Fruit fly (Drosophila melanogaster) whole organism, wandering third instar larva: ENCODE data around the gene nub.

Experiments used
- Abd-B ChIP-seq: fragments of >200 bp; optimal IDR thresholded peaks from 2 replicates; lab custom pipeline; 2017; ENCODE audit warnings: missing biosample characterization, missing genetic modification characterization
- CG32264 ChIP-seq: fragments of 200-800 bp; sonication (Bioruptor generic); optimal IDR thresholded peaks from 2 replicates; lab custom pipeline; 2016; ENCODE audit warnings: missing biosample characterization, missing genetic modification characterization
- CG9705 ChIP-seq: fragments of 200-800 bp; sonication (Bioruptor generic); optimal IDR thresholded peaks from 2 replicates; lab custom pipeline; 2018; ENCODE audit warnings: missing biosample characterization, mild to moderate bottlenecking, missing genetic modification characterization
- CrebA ChIP-seq: fragments of 200-800 bp; sonication (Bioruptor generic); optimal IDR thresholded peaks from 2 replicates; lab custom pipeline; 2016; ENCODE audit warnings: missing biosample characterization, mild to moderate bottlenecking, missing genetic modification characterization, borderline replicate concordance
- Dif ChIP-seq: fragments of 200-275, 200-300 bp; sonication (Bioruptor generic); optimal IDR thresholded peaks from 2 replicates; lab custom pipeline; 2018; ENCODE audit warnings: missing biosample characterization, missing genetic modification characterization; ENCODE audit not compliant: partially characterized antibody
- GATAd ChIP-seq: sonication (Bioruptor generic); optimal IDR thresholded peaks from 2 replicates; lab custom pipeline; 2016; ENCODE audit warnings: missing biosample characterization, missing genetic modification characterization
- HLH106 ChIP-seq: fragments of 200-800 bp; optimal IDR thresholded peaks from 3 replicates; lab custom pipeline; 2019; ENCODE audit warnings: missing biosample characterization, mild to moderate bottlenecking, missing genetic modification characterization, moderate library complexity
- Hnf4 ChIP-seq: fragments of 200-800 bp; sonication (Bioruptor generic); optimal IDR thresholded peaks from 2 replicates; lab custom pipeline; 2016; ENCODE audit warnings: missing biosample characterization, mild to moderate bottlenecking, missing genetic modification characterization
- Hr78 ChIP-seq: fragments of >200 bp; optimal IDR thresholded peaks from 2 replicates; lab custom pipeline; 2017; ENCODE audit warnings: missing biosample characterization, missing genetic modification characterization
- Mio ChIP-seq: sonication (Bioruptor generic); optimal IDR thresholded peaks from 2 replicates; lab custom pipeline; 2016; ENCODE audit warnings: missing biosample characterization, missing genetic modification characterization
- Myc ChIP-seq: fragments of >200 bp; optimal IDR thresholded peaks from 2 replicates; lab custom pipeline; 2017
- N ChIP-seq: fragments of >200 bp; optimal IDR thresholded peaks from 2 replicates; lab custom pipeline; 2018; ENCODE audit warnings: missing biosample characterization, missing external identifiers, missing genetic modification characterization
- Rel ChIP-seq, 2 experiments: fragments of 200-800 bp; sonication (Bioruptor generic) in 1 of 2; optimal IDR thresholded peaks; 2 replicates in 1 of 2; 3 replicates in 1 of 2; lab custom pipeline; 2016 to 2019; ENCODE audit warnings: mild to moderate bottlenecking in 2 of 2, missing biosample characterization in 2 of 2, missing genetic modification characterization in 2 of 2, moderate library complexity in 1 of 2
- Sp1 ChIP-seq: fragments of 200-800 bp; sonication (Bioruptor generic); optimal IDR thresholded peaks from 3 replicates; lab custom pipeline; 2019; ENCODE audit warnings: missing biosample characterization, mild to moderate bottlenecking, missing genetic modification characterization, moderate library complexity
- Vsx2 ChIP-seq: fragments of 200-300, 225-300 bp; sonication (Bioruptor generic); optimal IDR thresholded peaks from 2 replicates; lab custom pipeline; 2018; ENCODE audit warnings: missing biosample characterization, missing genetic modification characterization; ENCODE audit not compliant: partially characterized antibody
- br ChIP-seq: fragments of 200-800 bp; sonication (Bioruptor generic); optimal IDR thresholded peaks from 2 replicates; lab custom pipeline; 2016; ENCODE audit warnings: missing biosample characterization, missing genetic modification characterization
- brk ChIP-seq: fragments of 200-800 bp; sonication (Bioruptor generic); optimal IDR thresholded peaks from 2 replicates; lab custom pipeline; 2016; ENCODE audit warnings: missing biosample characterization, mild to moderate bottlenecking, missing genetic modification characterization
- dl ChIP-seq, 2 experiments: fragments of 175-275, 200-275 bp in 1 of 2; fragments of 200-275 bp in 1 of 2; sonication (Bioruptor generic); optimal IDR thresholded peaks; lab custom pipeline; 2018; ENCODE audit warnings: mild to moderate bottlenecking in 2 of 2, missing biosample characterization in 2 of 2, missing genetic modification characterization in 2 of 2, moderate library complexity in 2 of 2; ENCODE audit not compliant: partially characterized antibody in 2 of 2, insufficient read depth in 1 of 2
- dmrt93B ChIP-seq: fragments of 200-800 bp; sonication (Bioruptor generic); optimal IDR thresholded peaks from 2 replicates; lab custom pipeline; 2018; ENCODE audit warnings: missing biosample characterization, mild to moderate bottlenecking, missing genetic modification characterization
- dsf ChIP-seq: sonication (Bioruptor generic); optimal IDR thresholded peaks from 2 replicates; lab custom pipeline; 2016; ENCODE audit warnings: missing biosample characterization, missing genetic modification characterization, borderline replicate concordance
- ey ChIP-seq: fragments of 200-800 bp; sonication (Bioruptor generic); optimal IDR thresholded peaks from 2 replicates; lab custom pipeline; 2016; ENCODE audit warnings: missing biosample characterization, missing genetic modification characterization
- foxo ChIP-seq, 2 experiments: fragments of 200-800 bp; sonication (Bioruptor generic); optimal IDR thresholded peaks; 2 replicates in 1 of 2; 3 replicates in 1 of 2; lab custom pipeline; 2016 to 2017; ENCODE audit warnings: missing biosample characterization in 2 of 2, missing genetic modification characterization in 2 of 2
- fru ChIP-seq: fragments of 200-800 bp; sonication (Bioruptor generic); optimal IDR thresholded peaks from 3 replicates; lab custom pipeline; 2016; ENCODE audit warnings: missing biosample characterization, mild to moderate bottlenecking, missing genetic modification characterization
- h ChIP-seq: fragments of 200-800 bp; sonication (Bioruptor generic); optimal IDR thresholded peaks from 3 replicates; lab custom pipeline; 2016; ENCODE audit warnings: missing biosample characterization, mild to moderate bottlenecking, missing genetic modification characterization
- lola ChIP-seq: fragments of >200 bp; optimal IDR thresholded peaks from 2 replicates; lab custom pipeline; 2017; ENCODE audit warnings: missing biosample characterization, missing genetic modification characterization
- psq ChIP-seq: fragments of 200-800 bp; sonication (Bioruptor generic); optimal IDR thresholded peaks from 3 replicates; lab custom pipeline; 2017; ENCODE audit warnings: missing biosample characterization, mild to moderate bottlenecking, missing genetic modification characterization, moderate library complexity
- rgr ChIP-seq: fragments of 200-800 bp; sonication (Bioruptor generic); optimal IDR thresholded peaks from 3 replicates; lab custom pipeline; 2016; ENCODE audit warnings: missing biosample characterization, mild to moderate bottlenecking, missing genetic modification characterization
- sage ChIP-seq: fragments of 200-800 bp; sonication (Bioruptor generic); optimal IDR thresholded peaks from 2 replicates; lab custom pipeline; 2016; ENCODE audit warnings: missing biosample characterization, mild to moderate bottlenecking, missing genetic modification characterization
- tai ChIP-seq: sonication (Bioruptor generic); optimal IDR thresholded peaks from 2 replicates; lab custom pipeline; 2016; ENCODE audit warnings: missing biosample characterization, missing genetic modification characterization
- woc ChIP-seq: sonication (Bioruptor generic); optimal IDR thresholded peaks from 2 replicates; lab custom pipeline; 2016; ENCODE audit warnings: missing biosample characterization, mild to moderate bottlenecking, missing genetic modification characterization

The nub gene

DNA sequence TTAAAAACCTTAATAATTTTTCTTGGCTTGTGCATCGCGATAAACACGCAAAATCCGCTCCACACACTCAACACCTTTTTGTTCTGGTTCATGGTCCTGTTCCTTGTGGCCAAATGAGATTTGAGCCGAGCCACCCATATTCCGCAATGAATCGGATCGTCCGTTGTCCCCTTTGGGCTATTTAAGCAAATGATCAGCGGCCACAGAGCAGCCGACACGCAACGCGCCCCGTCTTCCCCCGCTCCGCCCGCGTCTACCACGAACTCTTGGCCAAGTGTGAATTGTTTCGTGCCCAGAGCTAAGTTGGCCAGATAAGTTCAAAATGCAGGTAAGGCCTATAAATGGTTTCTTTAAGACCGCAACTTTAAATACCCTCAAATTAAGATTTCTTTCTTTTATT is 63.6 kb downstream of the nub start:
- TF ChIP-seq dsf (GFP tag; lab: Kevin White, UChicago), result no peak
- TF ChIP-seq Myc, result no peak
- TF ChIP-seq Vsx2 (GFP tag; lab: Kevin White, UChicago), result no peak
- TF ChIP-seq HLH106 (tag; lab: Kevin White, UChicago), result no peak

- TF ChIP-seq Dif (GFP tag; lab: Kevin White, UChicago) (peak; percentile 79), dmrt93B (GFP tag; lab: Kevin White, UChicago) (no peak), sage (GFP tag; lab: Kevin White, UChicago) (no peak), h (GFP tag; lab: Kevin White, UChicago) (no peak), fru (GFP tag; lab: Kevin White, UChicago) (no peak), Abd-B (GFP tag; lab: Kevin White, UChicago) (no peak), dl (GFP tag; optimal IDR thresholded peaks at IDR 0.05; lab: Kevin White, UChicago; ENCODE audit: insufficient read depth in 1 of 2, partially characterized antibody in 2 of 2) (peak; percentile 72 to 81), Rel (GFP tag; optimal IDR thresholded peaks at IDR 0.05; lab: Kevin White, UChicago) (no peak), Rel (tag; optimal IDR thresholded peaks at IDR 0.05; lab: Kevin White, UChicago) (no peak), brk (GFP tag; lab: Kevin White, UChicago) (no peak), CG9705 (GFP tag; lab: Kevin White, UChicago) (no peak), Hnf4 (GFP tag; lab: Kevin White, UChicago) (no peak), tai (GFP tag; lab: Kevin White, UChicago) (no peak), foxo (GFP tag; optimal IDR thresholded peaks at IDR 0.05; lab: Kevin White, UChicago) (no peak), Sp1 (GFP tag; lab: Kevin White, UChicago) (no peak), CrebA (no peak), Myc (no peak), CG32264 (GFP tag; lab: Kevin White, UChicago) (no peak), psq (GFP tag; lab: Kevin White, UChicago) (no peak)
These were observed 68.4 kb downstream of the nub start for dm6 chr2L:12655731-12656326.

- TF ChIP-seq CrebA (no peak), Hr78 (no peak), ey (GFP tag; lab: Kevin White, UChicago) (no peak), Vsx2 (GFP tag; lab: Kevin White, UChicago) (no peak), CG9705 (GFP tag; lab: Kevin White, UChicago) (no peak), psq (GFP tag; lab: Kevin White, UChicago) (no peak), GATAd (GFP tag; lab: Kevin White, UChicago) (no peak)
- TF ChIP-seq, all 38 proteins: peak for 0
These were observed 69.4 kb downstream of the nub start, which contains the start of gene pdm2 for dm6 chr2L:12656865-12657264. Gene pdm2, plus strand, starts transcription at chr2L:12657165.

DNA sequence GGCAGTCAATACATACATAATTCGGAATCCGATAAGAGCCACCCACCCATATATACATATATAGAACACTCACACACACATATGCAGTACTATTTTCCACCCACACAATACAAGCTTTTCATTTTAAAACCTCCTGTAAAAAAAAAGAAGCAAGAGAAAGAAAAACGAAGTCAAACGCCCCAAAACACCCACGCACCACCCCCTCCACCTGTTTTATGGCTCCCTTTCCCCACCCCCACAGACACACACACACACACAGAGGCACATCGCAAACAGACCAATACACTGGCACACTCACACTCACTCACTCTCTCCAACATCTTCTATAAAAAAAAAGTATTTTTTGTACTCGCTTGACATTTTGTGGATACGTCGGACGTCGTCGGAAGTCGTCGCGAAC is 69.9 kb downstream of the nub start:
- no peak for TF ChIP-seq foxo (GFP tag; optimal IDR thresholded peaks at IDR 0.05; lab: Kevin White, UChicago)
- no peak for TF ChIP-seq lola (GFP tag; lab: Kevin White, UChicago)
- no peak for TF ChIP-seq Mio (GFP tag; lab: Kevin White, UChicago)
- no peak for TF ChIP-seq rgr (GFP tag; lab: Kevin White, UChicago)
- TF ChIP-seq N (GFP tag; lab: Kevin White, UChicago), result no peak
- no peak for TF ChIP-seq ey (GFP tag; lab: Kevin White, UChicago)
- TF ChIP-seq dl (GFP tag; optimal IDR thresholded peaks at IDR 0.05; lab: Kevin White, UChicago; ENCODE audit: insufficient read depth in 1 of 2, partially characterized antibody in 2 of 2), result no peak
- TF ChIP-seq CrebA, result no peak
- TF ChIP-seq h (GFP tag; lab: Kevin White, UChicago), result no peak
- no peak for TF ChIP-seq Myc
- TF ChIP-seq CG9705 (GFP tag; lab: Kevin White, UChicago), result no peak
- no peak for TF ChIP-seq woc
- no peak for TF ChIP-seq Hnf4 (GFP tag; lab: Kevin White, UChicago)
- TF ChIP-seq Abd-B (GFP tag; lab: Kevin White, UChicago), result no peak
- TF ChIP-seq br (GFP tag; lab: Kevin White, UChicago), result no peak
- no peak for TF ChIP-seq psq (GFP tag; lab: Kevin White, UChicago)
- TF ChIP-seq CG32264 (GFP tag; lab: Kevin White, UChicago), result no peak
- no peak for TF ChIP-seq dmrt93B (GFP tag; lab: Kevin White, UChicago)
